Worm (Caenorhabditis elegans) whole organism, L2 larva: ENCODE measurements around the gene nmr-1.

ENCODE experiments used
- alr-1 ChIP-seq: fragments of 150-350 bp; optimal IDR thresholded peaks from 2 replicates; lab custom pipeline; 2014; ENCODE audit warnings: missing biosample characterization, missing genetic modification characterization
- ama-1 ChIP-seq: fragments of 150-350 bp; optimal IDR thresholded peaks from 2 replicates; lab custom pipeline; 2018; ENCODE audit warnings: inconsistent platforms
- ceh-16 ChIP-seq: fragments of 150-350 bp; optimal IDR thresholded peaks from 2 replicates; lab custom pipeline; 2014; ENCODE audit warnings: missing biosample characterization, missing genetic modification characterization
- ceh-82 ChIP-seq: fragments of 150-350 bp; optimal IDR thresholded peaks from 2 replicates; lab custom pipeline; 2014; ENCODE audit warnings: missing biosample characterization, missing genetic modification characterization
- elt-3 ChIP-seq: sonication (generic microtip); optimal IDR thresholded peaks from 2 replicates; lab custom pipeline; 2017; ENCODE audit warnings: missing biosample characterization, missing genetic modification characterization
- gmeb-1 ChIP-seq: fragments of 150-350 bp; optimal IDR thresholded peaks from 2 replicates; lab custom pipeline; 2014; ENCODE audit warnings: missing biosample characterization, missing genetic modification characterization
- lin-39 ChIP-seq: fragments of 150-350 bp; optimal IDR thresholded peaks from 2 replicates; lab custom pipeline; 2014; ENCODE audit warnings: missing biosample characterization, missing genetic modification reagents, missing genetic modification characterization
- nhr-12 ChIP-seq: fragments of 150-350 bp; optimal IDR thresholded peaks from 2 replicates; lab custom pipeline; 2014; ENCODE audit warnings: missing biosample characterization, missing genetic modification characterization
- nhr-25 ChIP-seq: fragments of 150-350 bp; sonication (generic microtip); optimal IDR thresholded peaks from 3 replicates; lab custom pipeline; 2014; ENCODE audit warnings: missing biosample characterization, missing genetic modification characterization
- nhr-6 ChIP-seq: fragments of 150-350 bp; optimal IDR thresholded peaks from 2 replicates; lab custom pipeline; 2014; ENCODE audit warnings: missing biosample characterization, missing genetic modification characterization
- unc-62 ChIP-seq: fragments of 150-350 bp; optimal IDR thresholded peaks from 2 replicates; lab custom pipeline; 2014; ENCODE audit warnings: missing biosample characterization, missing genetic modification reagents, missing genetic modification characterization

ce11 chrII:5478318-5478717 is 31.9 kb upstream of the nmr-1 start, which contains the start of gene F56D1.1:
- TF ChIP-seq gmeb-1 (tag; lab: Kevin White, UChicago): no peak
- no peak for TF ChIP-seq ama-1 (lab: Kevin White, UChicago)
- TF ChIP-seq unc-62 (GFP tag; lab: Kevin White, UChicago): no peak
- TF ChIP-seq lin-39 (tag; lab: Kevin White, UChicago): no peak
- no peak for TF ChIP-seq ceh-82 (tag; lab: Kevin White, UChicago)
- no peak for TF ChIP-seq elt-3 (tag; lab: Kevin White, UChicago)
- no peak for TF ChIP-seq ceh-16 (tag; lab: Kevin White, UChicago)
- no peak for TF ChIP-seq nhr-12 (tag; lab: Kevin White, UChicago)
- no peak for TF ChIP-seq nhr-6 (tag; lab: Kevin White, UChicago)
- TF ChIP-seq nhr-25: no peak
- TF ChIP-seq alr-1: no peak
